Worm (Caenorhabditis elegans) whole organism, L4 larva: ENCODE data around the gene K08B12.1.

Experiments used
- D1046.2 ChIP-seq: fragments of 200-800 bp; sonication (Bioruptor generic); IDR thresholded peaks from 2 replicates; pipeline ENCODE4 v1.3.6; 2022; ENCODE audit warnings: missing genetic modification characterization, missing compliant biosample characterization
- T26A8.4 ChIP-seq: fragments of 200-800 bp; sonication (Bioruptor generic); IDR thresholded peaks from 2 replicates; pipeline ENCODE4 v1.3.6; 2022; ENCODE audit warnings: missing genetic modification characterization, missing compliant biosample characterization
- Y48G9A.11 ChIP-seq: fragments of 200-800 bp; sonication (Bioruptor generic); IDR thresholded peaks from 2 replicates; pipeline ENCODE4 v1.3.6; 2022; ENCODE audit warnings: missing genetic modification reagents, missing genetic modification characterization, missing compliant biosample characterization
- Y75B8A.6 ChIP-seq: fragments of 200-800 bp; sonication (Bioruptor generic); IDR thresholded peaks from 2 replicates; pipeline ENCODE4 v1.3.6; 2022; ENCODE audit warnings: missing genetic modification reagents, missing genetic modification characterization, missing compliant biosample characterization
- aha-1 ChIP-seq: fragments of 150-350 bp; peaks from one replicate; lab custom pipeline; 2014; ENCODE audit warnings: missing biosample characterization, missing genetic modification characterization
- arid-1 ChIP-seq: fragments of 200-800 bp; sonication (Bioruptor generic); conservative IDR thresholded peaks from 2 replicates; pipeline ENCODE4 v1.3.6; 2022; ENCODE audit warnings: missing genetic modification reagents, missing genetic modification characterization, missing compliant biosample characterization
- ceh-28 ChIP-seq: fragments of 150-350 bp; optimal IDR thresholded peaks from 2 replicates; lab custom pipeline; 2014; ENCODE audit warnings: missing biosample characterization, missing genetic modification reagents, missing genetic modification characterization
- cey-2 ChIP-seq: sonication (generic microtip); optimal IDR thresholded peaks from 3 replicates; lab custom pipeline; 2017; ENCODE audit warnings: missing genetic modification characterization, mild to moderate bottlenecking, missing compliant biosample characterization, antibody characterized with exemption, borderline replicate concordance; ENCODE audit not compliant: insufficient read depth
- daf-16 ChIP-seq, 3 experiments: sonication (generic microtip); optimal IDR thresholded peaks; 2 replicates each; lab custom pipeline; 2016 to 2017; ENCODE audit warnings: missing genetic modification characterization in 3 of 3, missing genetic modification reagents in 3 of 3, mild to moderate bottlenecking in 2 of 3, missing compliant biosample characterization in 2 of 3, missing biosample characterization in 1 of 3, moderate library complexity in 1 of 3
- daf-19 ChIP-seq: fragments of 200-800 bp; sonication (Bioruptor generic); conservative IDR thresholded peaks from 2 replicates; pipeline ENCODE4 v1.3.6; 2022; ENCODE audit warnings: missing genetic modification characterization, missing compliant biosample characterization
- dmd-6 ChIP-seq: fragments of 200-800 bp; sonication (Bioruptor generic); IDR thresholded peaks from 2 replicates; pipeline ENCODE4 v1.3.6; 2022; ENCODE audit warnings: missing genetic modification reagents, missing genetic modification characterization, missing compliant biosample characterization
- dpl-1 ChIP-seq: fragments of 150-350 bp; optimal IDR thresholded peaks from 2 replicates; lab custom pipeline; 2014; ENCODE audit warnings: missing biosample characterization, missing genetic modification reagents, missing genetic modification characterization
- dve-1 ChIP-seq: sonication (generic microtip); optimal IDR thresholded peaks from 2 replicates; lab custom pipeline; 2017; ENCODE audit warnings: antibody characterized with exemption, mild to moderate bottlenecking, missing genetic modification characterization, missing compliant biosample characterization; ENCODE audit not compliant: insufficient read depth
- fkh-10 ChIP-seq: fragments of 150-350 bp; optimal IDR thresholded peaks from 2 replicates; lab custom pipeline; 2014; ENCODE audit warnings: missing biosample characterization, missing genetic modification reagents, missing genetic modification characterization
- hlh-11 ChIP-seq: fragments of 200-800 bp; sonication (Bioruptor generic); optimal IDR thresholded peaks from 2 replicates; lab custom pipeline; 2018; ENCODE audit warnings: mild to moderate bottlenecking, missing genetic modification characterization, missing compliant biosample characterization
- hlh-30 ChIP-seq: sonication (generic microtip); optimal IDR thresholded peaks from 2 replicates; lab custom pipeline; 2017; ENCODE audit warnings: antibody characterized with exemption, mild to moderate bottlenecking, missing genetic modification characterization, missing compliant biosample characterization; ENCODE audit not compliant: insufficient read depth
- lim-7 ChIP-seq: fragments of 200-800 bp; sonication (Bioruptor generic); IDR thresholded peaks from 2 replicates; pipeline ENCODE4 v1.3.6; 2022; ENCODE audit warnings: missing genetic modification characterization, missing compliant biosample characterization
- lin-13 ChIP-seq: fragments of 150-350 bp; optimal IDR thresholded peaks from 2 replicates; lab custom pipeline; 2014; ENCODE audit warnings: missing biosample characterization, missing genetic modification reagents, missing genetic modification characterization
- lin-29 ChIP-seq: fragments of 200-800 bp; sonication (Bioruptor generic); IDR thresholded peaks from 2 replicates; pipeline ENCODE4 v1.3.6; 2022; ENCODE audit warnings: missing genetic modification reagents, missing genetic modification characterization, missing compliant biosample characterization
- lin-38 ChIP-seq: fragments of 200-800 bp; sonication (Bioruptor generic); IDR thresholded peaks from 2 replicates; pipeline ENCODE4 v1.3.6; 2022; ENCODE audit warnings: missing genetic modification reagents, missing genetic modification characterization, missing compliant biosample characterization
- lsy-2 ChIP-seq, 2 experiments: fragments of 150-350 bp in 1 of 2; sonication (generic microtip) in 1 of 2; optimal IDR thresholded peaks; 2 replicates each; lab custom pipeline; 2014 to 2017; ENCODE audit warnings: missing biosample characterization in 2 of 2, missing genetic modification characterization in 2 of 2
- madf-9 ChIP-seq: fragments of 200-800 bp; sonication (Bioruptor generic); conservative IDR thresholded peaks from 2 replicates; pipeline ENCODE4 v1.3.6; 2022; ENCODE audit warnings: missing genetic modification reagents, missing genetic modification characterization, missing compliant biosample characterization
- mdl-1 ChIP-seq, 2 experiments: fragments of 150-350 bp in 1 of 2; sonication (generic microtip) in 1 of 2; optimal IDR thresholded peaks; 2 replicates each; lab custom pipeline; 2014 to 2017; ENCODE audit warnings: missing biosample characterization in 2 of 2, missing genetic modification characterization in 2 of 2
- mes-2 ChIP-seq: sonication (generic microtip); optimal IDR thresholded peaks from 2 replicates; lab custom pipeline; 2016; ENCODE audit warnings: missing genotype, mild to moderate bottlenecking, missing genetic modification characterization, missing compliant biosample characterization; ENCODE audit not compliant: poor library complexity, severe bottlenecking
- mxl-2 ChIP-seq: fragments of 200-800 bp; sonication (Bioruptor generic); conservative IDR thresholded peaks from 2 replicates; pipeline ENCODE4 v1.3.6; 2022; ENCODE audit warnings: missing genetic modification reagents, missing genetic modification characterization, missing compliant biosample characterization
- nhr-10 ChIP-seq: fragments of 150-350 bp; optimal IDR thresholded peaks from 2 replicates; lab custom pipeline; 2014; ENCODE audit warnings: missing biosample characterization, missing genetic modification characterization
- nhr-11 ChIP-seq: fragments of 150-350 bp; optimal IDR thresholded peaks from 2 replicates; lab custom pipeline; 2014; ENCODE audit warnings: missing biosample characterization, missing genetic modification characterization
- nhr-111 ChIP-seq: fragments of 200-800 bp; sonication (Bioruptor generic); optimal IDR thresholded peaks from 2 replicates; lab custom pipeline; 2018; ENCODE audit warnings: mild to moderate bottlenecking, missing genetic modification characterization, missing compliant biosample characterization
- nhr-28 ChIP-seq: fragments of 150-350 bp; optimal IDR thresholded peaks from 2 replicates; lab custom pipeline; 2014; ENCODE audit warnings: missing biosample characterization, missing genetic modification characterization
- nhr-42 ChIP-seq: fragments of 200-800 bp; sonication (Bioruptor generic); IDR thresholded peaks from 2 replicates; pipeline ENCODE4 v1.3.6; 2022; ENCODE audit warnings: missing genetic modification characterization, missing compliant biosample characterization
- nhr-48 ChIP-seq: sonication (generic microtip); optimal IDR thresholded peaks from 2 replicates; lab custom pipeline; 2016; ENCODE audit warnings: mild to moderate bottlenecking, missing genetic modification characterization, missing compliant biosample characterization
- php-3 ChIP-seq: fragments of 200-800 bp; sonication (Bioruptor generic); IDR thresholded peaks from 2 replicates; pipeline ENCODE4 v1.3.6; 2022; ENCODE audit warnings: missing genetic modification reagents, missing genetic modification characterization, missing compliant biosample characterization
- saeg-2 ChIP-seq: fragments of 200-800 bp; sonication (Bioruptor generic); IDR thresholded peaks from 2 replicates; pipeline ENCODE4 v1.3.6; 2022; ENCODE audit warnings: missing genetic modification reagents, missing genetic modification characterization, missing compliant biosample characterization
- set-16 ChIP-seq: fragments of 200-800 bp; sonication (Bioruptor generic); IDR thresholded peaks from 2 replicates; pipeline ENCODE4 v1.3.6; 2022; ENCODE audit warnings: missing genetic modification reagents, missing genetic modification characterization, missing compliant biosample characterization
- skn-1 ChIP-seq: fragments of 150-350 bp; optimal IDR thresholded peaks from 2 replicates; lab custom pipeline; 2014; ENCODE audit warnings: missing biosample characterization, missing genetic modification characterization
- snpc-4 ChIP-seq: fragments of 150-350 bp; optimal IDR thresholded peaks from 2 replicates; lab custom pipeline; 2014; ENCODE audit warnings: missing biosample characterization, missing genetic modification characterization
- spr-3 ChIP-seq: fragments of 200-800 bp; sonication (Bioruptor generic); optimal IDR thresholded peaks from 2 replicates; lab custom pipeline; 2018; ENCODE audit warnings: mild to moderate bottlenecking, missing genetic modification characterization, missing compliant biosample characterization
- tag-97 ChIP-seq: fragments of 200-800 bp; sonication (Bioruptor generic); IDR thresholded peaks from 2 replicates; pipeline ENCODE4 v1.3.6; 2022; ENCODE audit warnings: missing genetic modification characterization, missing compliant biosample characterization
- unc-62 ChIP-seq, 3 experiments: fragments of 150-350 bp in 1 of 3; sonication (generic microtip); optimal IDR thresholded peaks in 2 of 3; peaks in 1 of 3; 1 replicate in 1 of 3; 2 replicates in 2 of 3; lab custom pipeline; 2014 to 2017; ENCODE audit warnings: missing biosample characterization in 3 of 3, missing genetic modification characterization in 3 of 3, missing genetic modification reagents in 3 of 3, missing genotype in 1 of 3
- vab-7 ChIP-seq: fragments of 200-800 bp; sonication (Bioruptor generic); IDR thresholded peaks from 2 replicates; pipeline ENCODE4 v1.3.6; 2022; ENCODE audit warnings: missing genetic modification reagents, missing genetic modification characterization, missing compliant biosample characterization
- zfp-2 ChIP-seq: sonication (generic microtip); optimal IDR thresholded peaks from 2 replicates; lab custom pipeline; 2016; ENCODE audit warnings: mild to moderate bottlenecking, missing genetic modification characterization, missing compliant biosample characterization
- ztf-11 ChIP-seq: fragments of 150-350 bp; optimal IDR thresholded peaks from 2 replicates; lab custom pipeline; 2014; ENCODE audit warnings: missing biosample characterization, missing genetic modification characterization

The K08B12.1 gene

DNA sequence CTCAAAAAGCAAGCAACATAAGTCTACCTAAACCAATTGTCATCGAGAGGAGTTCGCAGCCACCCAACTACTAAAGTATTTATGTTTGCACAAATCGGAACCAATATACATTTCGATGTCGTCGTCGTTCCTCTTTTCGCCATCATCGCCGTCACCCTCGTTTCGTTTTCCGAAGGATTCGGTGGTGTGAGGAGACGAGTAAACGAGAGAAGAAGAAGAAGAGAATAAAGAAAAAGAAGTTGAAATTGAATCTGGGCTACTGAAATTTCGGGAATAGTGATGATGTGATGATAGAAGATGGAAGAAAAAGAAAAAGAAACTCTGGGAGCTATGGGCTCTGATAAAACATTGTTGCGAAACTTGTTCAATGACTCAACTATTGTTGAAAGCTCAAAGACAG is 9.4 kb downstream of the K08B12.1 start:
- no peak for TF ChIP-seq snpc-4 (tag; lab: Kevin White, UChicago)
- peak; percentile 76 for TF ChIP-seq aha-1

DNA sequence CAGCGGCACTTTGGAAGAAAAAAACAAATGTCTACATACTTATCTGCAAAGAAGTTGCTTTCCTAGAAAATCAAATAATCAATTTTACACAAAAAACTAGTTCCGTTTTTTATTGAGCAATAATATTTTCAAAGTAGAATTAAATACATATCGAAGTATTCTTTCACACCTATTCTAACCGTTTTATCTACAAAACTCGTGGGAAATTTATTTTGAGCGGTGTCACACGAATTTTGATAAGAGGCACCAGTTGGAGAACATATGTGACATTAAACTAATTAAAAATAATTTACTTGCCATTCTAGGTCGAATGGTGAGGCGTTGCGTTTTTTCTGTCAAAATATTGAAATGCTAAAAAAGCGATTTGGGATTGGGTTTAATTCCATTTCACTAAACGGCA is 9.8 kb downstream of the K08B12.1 start:
- TF ChIP-seq hlh-30: peak; percentile 16
- no peak for TF ChIP-seq skn-1
- TF ChIP-seq nhr-11 (tag; lab: Kevin White, UChicago): no peak
- no peak for TF ChIP-seq daf-16 (GFP tag; optimal IDR thresholded peaks at IDR 0.05; lab: Kevin White, UChicago)
- TF ChIP-seq daf-16 (tag; optimal IDR thresholded peaks at IDR 0.05; lab: Kevin White, UChicago): peak; percentile 54
- no peak for TF ChIP-seq lin-13 (GFP tag; lab: Kevin White, UChicago)
- TF ChIP-seq mdl-1 (tag; optimal IDR thresholded peaks at IDR 0.05; lab: Kevin White, UChicago): no peak
- TF ChIP-seq hlh-11: peak; percentile 4
- TF ChIP-seq Y48G9A.11 (GFP tag; lab: Robert Waterston, UW): no peak
- TF ChIP-seq dve-1: peak; percentile 2
- TF ChIP-seq saeg-2 (GFP tag; lab: Robert Waterston, UW): no peak
- peak; percentile 29 for TF ChIP-seq nhr-28 (tag; lab: Kevin White, UChicago)
- TF ChIP-seq php-3: peak; percentile 37; the same call in 1 of the 2 replicates
- TF ChIP-seq daf-19: no peak
- no peak for TF ChIP-seq set-16 (GFP tag; lab: Robert Waterston, UW)
- no peak for TF ChIP-seq nhr-111
- TF ChIP-seq arid-1: no peak
- TF ChIP-seq ceh-28 (tag; lab: Kevin White, UChicago): no peak
- TF ChIP-seq, all 104 proteins: peak for 6

DNA sequence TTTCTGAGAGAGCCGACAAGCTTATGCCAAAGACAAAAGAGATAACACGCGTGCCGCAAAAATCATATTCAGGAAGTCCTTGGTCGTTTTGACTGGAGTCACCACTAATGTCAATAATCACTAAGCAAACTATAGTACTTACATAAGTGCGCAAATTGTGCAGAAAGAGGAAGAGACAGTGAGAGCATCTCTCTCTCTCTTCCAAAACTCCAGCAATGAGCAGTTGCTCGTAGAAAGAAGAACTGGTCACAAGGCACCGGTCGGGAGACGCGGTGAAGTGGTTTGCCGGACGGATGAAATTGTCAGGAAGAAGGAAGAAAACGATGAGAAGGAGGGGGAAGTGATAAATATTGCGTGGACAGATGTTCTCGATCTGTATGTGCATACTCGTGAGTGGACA is 10.9 kb downstream of the K08B12.1 start:
- TF ChIP-seq hlh-11: peak; percentile 30
- peak; percentile 7 for TF ChIP-seq dve-1
- peak; percentile 48 for TF ChIP-seq hlh-30
- no peak for TF ChIP-seq lim-7 (GFP tag; lab: Robert Waterston, UW)
- TF ChIP-seq unc-62 (GFP tag; optimal IDR thresholded peaks at IDR 0.05 in 1 of 2; lab: Kevin White, UChicago): peak in 1 of 2 experiments; percentile 86
- no peak for TF ChIP-seq unc-62 (tag; optimal IDR thresholded peaks at IDR 0.05; lab: Kevin White, UChicago)
- TF ChIP-seq nhr-10 (tag; lab: Kevin White, UChicago): no peak

DNA sequence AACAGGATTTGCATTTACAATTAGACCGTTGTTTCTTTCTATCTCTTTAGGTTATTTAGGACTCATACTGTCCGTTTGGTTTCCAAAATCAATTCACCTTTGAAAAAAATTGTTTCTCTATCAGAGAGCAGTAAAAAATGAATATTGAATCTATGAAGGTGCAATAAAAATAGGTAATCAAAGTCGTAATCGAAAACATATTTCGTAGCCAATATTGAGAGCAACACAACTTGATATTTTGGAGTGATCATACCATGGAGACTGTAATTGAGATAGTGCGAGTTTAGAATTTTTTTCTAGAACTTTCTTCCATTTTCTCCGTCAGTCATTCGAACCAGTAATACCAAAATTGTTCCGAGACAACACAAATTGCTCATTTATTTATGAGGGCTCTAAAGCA is 11.4 kb downstream of the K08B12.1 start, which contains the start of gene F31F7.2:
Gene F31F7.2, plus strand, starts transcription at position 301 of the 400 bp plus-strand sequence.
- TF ChIP-seq daf-16 (GFP tag; optimal IDR thresholded peaks at IDR 0.05; lab: Kevin White, UChicago) (no peak), daf-16 (tag; optimal IDR thresholded peaks at IDR 0.05; lab: Kevin White, UChicago) (peak; percentile 10), ztf-11 (no peak), php-3 (peak; percentile 63; the same call in 1 of the 2 replicates)

DNA sequence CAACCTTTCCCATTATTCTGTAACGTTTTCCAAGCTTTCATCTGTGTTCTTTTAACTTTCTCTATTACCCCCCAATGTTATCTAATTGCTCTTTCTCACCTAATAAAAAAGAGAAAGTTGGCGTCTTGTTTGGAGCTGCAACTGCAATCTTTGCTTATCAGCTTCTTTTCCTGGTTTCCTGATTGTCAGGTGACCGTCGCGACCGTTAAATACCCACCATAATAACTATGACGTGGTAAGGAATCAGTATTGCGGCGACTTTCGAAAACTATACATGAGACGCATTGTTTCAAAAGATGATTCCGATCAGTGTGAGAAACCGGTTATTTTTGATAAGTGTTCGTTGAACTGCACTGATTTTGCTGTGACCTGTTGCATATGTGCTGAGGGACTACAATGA is 16.0 kb downstream of the K08B12.1 start:
- no peak for TF ChIP-seq dpl-1
- no peak for TF ChIP-seq skn-1
- no peak for TF ChIP-seq D1046.2 (GFP tag; lab: Robert Waterston, UW)
- peak; percentile 4 for TF ChIP-seq mes-2 (tag; lab: Kevin White, UChicago)
- no peak for TF ChIP-seq tag-97 (GFP tag; lab: Robert Waterston, UW)
- TF ChIP-seq lin-38 (GFP tag; lab: Robert Waterston, UW): no peak
- peak in 1 of 2 experiments; percentile 56 for TF ChIP-seq lsy-2 (tag; optimal IDR thresholded peaks at IDR 0.05; lab: Kevin White, UChicago)
- TF ChIP-seq set-16 (GFP tag; lab: Robert Waterston, UW): no peak
- TF ChIP-seq fkh-10 (GFP tag; lab: Kevin White, UChicago): no peak
- TF ChIP-seq T26A8.4 (GFP tag; lab: Robert Waterston, UW): no peak
- TF ChIP-seq snpc-4 (tag; lab: Kevin White, UChicago): no peak
- TF ChIP-seq madf-9 (GFP tag; lab: Robert Waterston, UW): no peak
- TF ChIP-seq nhr-28 (tag; lab: Kevin White, UChicago): peak; percentile 91
- TF ChIP-seq lin-29 (GFP tag; lab: Robert Waterston, UW): no peak
- no peak for TF ChIP-seq daf-16 (GFP tag; optimal IDR thresholded peaks at IDR 0.05; lab: Kevin White, UChicago)
- TF ChIP-seq daf-16 (tag; optimal IDR thresholded peaks at IDR 0.05; lab: Kevin White, UChicago): peak; percentile 86
- TF ChIP-seq nhr-48 (tag; lab: Kevin White, UChicago): peak; percentile 75
- no peak for TF ChIP-seq mxl-2 (GFP tag; lab: Robert Waterston, UW)
- TF ChIP-seq Y75B8A.6 (GFP tag; lab: Robert Waterston, UW): no peak
- TF ChIP-seq nhr-42 (GFP tag; lab: Robert Waterston, UW): no peak
- peak in 1 of 2 experiments; percentile 94 for TF ChIP-seq unc-62 (GFP tag; optimal IDR thresholded peaks at IDR 0.05 in 1 of 2; lab: Kevin White, UChicago)
- no peak for TF ChIP-seq unc-62 (tag; optimal IDR thresholded peaks at IDR 0.05; lab: Kevin White, UChicago)
- no peak for TF ChIP-seq vab-7
- no peak for TF ChIP-seq zfp-2
- peak; percentile 93 for TF ChIP-seq dmd-6
- no peak for TF ChIP-seq spr-3 (GFP tag; lab: Kevin White, UChicago)
- TF ChIP-seq cey-2: peak; percentile 43
